Worm (Caenorhabditis elegans) whole organism, L4 larva: ENCODE data around the gene str-20.

ENCODE experiments used
- unc-130 ChIP-seq: sonication (generic microtip); optimal IDR thresholded peaks from 2 replicates; lab custom pipeline; 2016; ENCODE audit warnings: missing genetic modification reagents, missing genetic modification characterization, missing compliant biosample characterization
- vab-7 ChIP-seq: fragments of 200-800 bp; sonication (Bioruptor generic); IDR thresholded peaks from 2 replicates; pipeline ENCODE4 v1.3.6; 2022; ENCODE audit warnings: missing genetic modification reagents, missing genetic modification characterization, missing compliant biosample characterization
- zag-1 ChIP-seq: fragments of 150-350 bp; optimal IDR thresholded peaks from 2 replicates; lab custom pipeline; 2014; ENCODE audit warnings: missing biosample characterization, missing genetic modification characterization

DNA sequence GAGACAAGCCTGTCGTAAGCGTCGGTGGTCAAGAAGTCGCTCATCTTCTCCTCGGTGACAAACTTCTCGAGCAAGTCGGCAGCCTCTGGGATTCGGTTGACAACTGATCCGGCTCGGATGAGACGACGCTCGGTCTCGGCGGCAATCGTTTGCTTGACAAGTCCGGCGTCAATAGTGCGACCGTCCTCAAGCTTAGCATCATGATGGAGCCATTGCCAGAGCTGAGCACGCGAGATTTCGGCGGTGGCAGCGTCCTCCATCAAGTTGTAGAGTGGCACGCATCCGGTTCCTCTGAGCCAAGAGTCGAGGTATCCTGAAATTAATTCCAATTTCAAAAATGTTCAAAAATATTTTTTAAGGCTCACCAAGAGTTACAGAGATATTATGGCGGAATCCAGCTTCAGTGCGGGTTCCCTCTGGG lies 31.8 kb upstream of the str-20 start:
- TF ChIP-seq vab-7 (GFP tag; lab: Robert Waterston, UW) (no peak), unc-130 (no peak), zag-1 (tag; lab: Kevin White, UChicago) (no peak)
